Fruit fly (Drosophila melanogaster) ovary, adult (tissue): ENCODE data around the gene Cyp305a1.

Experiments used
- CG17801 ChIP-seq: fragments of 200-800 bp; optimal IDR thresholded peaks from 2 replicates; lab custom pipeline; 2019; ENCODE audit warnings: missing biosample characterization, mild to moderate bottlenecking, missing genetic modification characterization, moderate library complexity; ENCODE audit not compliant: partially characterized antibody

The Cyp305a1 gene

dm6 chr3L:19815472-19816150, 2.5 kb upstream of the Cyp305a1 start, which contains the start of gene cyc:
cyc (minus strand) TSS chr3L:19815938.
- peak; percentile 40 for TF ChIP-seq CG17801 (GFP tag; lab: Kevin White, UChicago)

dm6 chr3L:19812491-19812890, 648 bp downstream of the Cyp305a1 start:
- TF ChIP-seq CG17801 (GFP tag; lab: Kevin White, UChicago) = no peak

- no peak for TF ChIP-seq CG17801 (GFP tag; lab: Kevin White, UChicago)
Observed at dm6 chr3L:19807521-19807920, 5.6 kb downstream of the Cyp305a1 start.

dm6 chr3L:19807103-19807502, 6.0 kb downstream of the Cyp305a1 start, which contains the start of the genes CG14104 and Kap-alpha1:
CG14104 (minus strand) TSS chr3L:19807199.
Kap-alpha1 (plus strand) TSS chr3L:19807232.
- peak; percentile 19 for TF ChIP-seq CG17801 (GFP tag; lab: Kevin White, UChicago)

- TF ChIP-seq CG17801 (GFP tag; lab: Kevin White, UChicago) = no peak
Observed at dm6 chr3L:19805895-19806294, 7.2 kb downstream of the Cyp305a1 start, which contains the start of gene CG34116. CG34116 (minus strand) TSS chr3L:19806036.

dm6 chr3L:19804908-19805307, 8.2 kb downstream of the Cyp305a1 start, which contains the start of the genes TORIP and Ccdc58:
TORIP (minus strand) TSS chr3L:19805080.
Ccdc58 (plus strand) TSS chr3L:19805181.
- no peak for TF ChIP-seq CG17801 (GFP tag; lab: Kevin White, UChicago)

- no peak for TF ChIP-seq CG17801 (GFP tag; lab: Kevin White, UChicago)
Observed at dm6 chr3L:19801105-19801504, 12.0 kb downstream of the Cyp305a1 start, which contains the start of gene CG14102. CG14102 (minus strand) TSS chr3L:19801291.

dm6 chr3L:19798978-19799377, 14.2 kb downstream of the Cyp305a1 start, which contains the start of gene Ir76a:
Ir76a (plus strand) TSS chr3L:19799278.
- TF ChIP-seq CG17801 (GFP tag; lab: Kevin White, UChicago) = no peak

dm6 chr3L:19794203-19794802, 18.8 kb downstream of the Cyp305a1 start:
- peak; percentile 89 for TF ChIP-seq CG17801 (GFP tag; lab: Kevin White, UChicago)

- no peak for TF ChIP-seq CG17801 (GFP tag; lab: Kevin White, UChicago)
Observed at dm6 chr3L:19793438-19793998, 19.6 kb downstream of the Cyp305a1 start, which contains the start of the genes CG42637, Gyc76C and SREBP. CG42637 (minus strand) TSS chr3L:19793569. Gyc76C (minus strand) TSS chr3L:19793569. SREBP (plus strand) TSS chr3L:19793935.

dm6 chr3L:19792717-19793437, 20.3 kb downstream of the Cyp305a1 start:
- TF ChIP-seq CG17801 (GFP tag; lab: Kevin White, UChicago) = no peak

dm6 chr3L:19791688-19792073, 21.5 kb downstream of the Cyp305a1 start:
- no peak for TF ChIP-seq CG17801 (GFP tag; lab: Kevin White, UChicago)

dm6 chr3L:19790929-19791687, 22.0 kb downstream of the Cyp305a1 start:
- peak; percentile 44 for TF ChIP-seq CG17801 (GFP tag; lab: Kevin White, UChicago)

- no peak for TF ChIP-seq CG17801 (GFP tag; lab: Kevin White, UChicago)
Observed at dm6 chr3L:19790564-19790928, 22.6 kb downstream of the Cyp305a1 start.
